Fruit fly (Drosophila melanogaster) whole organism, wandering third instar larva: ENCODE results near the gene CG10804.

Source experiments
- Abd-B ChIP-seq: fragments of >200 bp; optimal IDR thresholded peaks from 2 replicates; lab custom pipeline; 2017; ENCODE audit warnings: missing biosample characterization, missing genetic modification characterization
- CG32264 ChIP-seq: fragments of 200-800 bp; sonication (Bioruptor generic); optimal IDR thresholded peaks from 2 replicates; lab custom pipeline; 2016; ENCODE audit warnings: missing biosample characterization, missing genetic modification characterization
- CG9705 ChIP-seq: fragments of 200-800 bp; sonication (Bioruptor generic); optimal IDR thresholded peaks from 2 replicates; lab custom pipeline; 2018; ENCODE audit warnings: missing biosample characterization, mild to moderate bottlenecking, missing genetic modification characterization
- CrebA ChIP-seq: fragments of 200-800 bp; sonication (Bioruptor generic); optimal IDR thresholded peaks from 2 replicates; lab custom pipeline; 2016; ENCODE audit warnings: missing biosample characterization, mild to moderate bottlenecking, missing genetic modification characterization, borderline replicate concordance
- Dfd ChIP-seq: fragments of >200 bp; optimal IDR thresholded peaks from 2 replicates; lab custom pipeline; 2017; ENCODE audit warnings: missing biosample characterization, missing genetic modification characterization
- Dif ChIP-seq: fragments of 200-275, 200-300 bp; sonication (Bioruptor generic); optimal IDR thresholded peaks from 2 replicates; lab custom pipeline; 2018; ENCODE audit warnings: missing biosample characterization, missing genetic modification characterization; ENCODE audit not compliant: partially characterized antibody
- GATAd ChIP-seq: sonication (Bioruptor generic); optimal IDR thresholded peaks from 2 replicates; lab custom pipeline; 2016; ENCODE audit warnings: missing biosample characterization, missing genetic modification characterization
- HLH106 ChIP-seq: fragments of 200-800 bp; optimal IDR thresholded peaks from 3 replicates; lab custom pipeline; 2019; ENCODE audit warnings: missing biosample characterization, mild to moderate bottlenecking, missing genetic modification characterization, moderate library complexity
- Hnf4 ChIP-seq: fragments of 200-800 bp; sonication (Bioruptor generic); optimal IDR thresholded peaks from 2 replicates; lab custom pipeline; 2016; ENCODE audit warnings: missing biosample characterization, mild to moderate bottlenecking, missing genetic modification characterization
- Hr78 ChIP-seq: fragments of >200 bp; optimal IDR thresholded peaks from 2 replicates; lab custom pipeline; 2017; ENCODE audit warnings: missing biosample characterization, missing genetic modification characterization
- Hr83 ChIP-seq: fragments of 200-300 bp; sonication (Bioruptor generic); optimal IDR thresholded peaks from 2 replicates; lab custom pipeline; 2016; ENCODE audit warnings: missing biosample characterization, mild to moderate bottlenecking, missing genetic modification characterization, moderate library complexity; ENCODE audit not compliant: poor library complexity, severe bottlenecking
- Jra ChIP-seq: sonication (Bioruptor generic); optimal IDR thresholded peaks from 2 replicates; lab custom pipeline; 2016; ENCODE audit warnings: missing biosample characterization, missing genetic modification characterization
- Mio ChIP-seq: sonication (Bioruptor generic); optimal IDR thresholded peaks from 2 replicates; lab custom pipeline; 2016; ENCODE audit warnings: missing biosample characterization, missing genetic modification characterization
- Myc ChIP-seq: fragments of >200 bp; optimal IDR thresholded peaks from 2 replicates; lab custom pipeline; 2017
- N ChIP-seq: fragments of >200 bp; optimal IDR thresholded peaks from 2 replicates; lab custom pipeline; 2018; ENCODE audit warnings: missing biosample characterization, missing external identifiers, missing genetic modification characterization
- OdsH ChIP-seq: fragments of 200-800 bp; sonication (Bioruptor generic); optimal IDR thresholded peaks from 2 replicates; lab custom pipeline; 2016; ENCODE audit warnings: missing biosample characterization, mild to moderate bottlenecking, missing genetic modification characterization
- Rel ChIP-seq, 2 experiments: fragments of 200-800 bp; sonication (Bioruptor generic) in 1 of 2; optimal IDR thresholded peaks; 2 replicates in 1 of 2; 3 replicates in 1 of 2; lab custom pipeline; 2016 to 2019; ENCODE audit warnings: mild to moderate bottlenecking in 2 of 2, missing biosample characterization in 2 of 2, missing genetic modification characterization in 2 of 2, moderate library complexity in 1 of 2
- Sp1 ChIP-seq: fragments of 200-800 bp; sonication (Bioruptor generic); optimal IDR thresholded peaks from 3 replicates; lab custom pipeline; 2019; ENCODE audit warnings: missing biosample characterization, mild to moderate bottlenecking, missing genetic modification characterization, moderate library complexity
- Vsx2 ChIP-seq: fragments of 200-300, 225-300 bp; sonication (Bioruptor generic); optimal IDR thresholded peaks from 2 replicates; lab custom pipeline; 2018; ENCODE audit warnings: missing biosample characterization, missing genetic modification characterization; ENCODE audit not compliant: partially characterized antibody
- br ChIP-seq: fragments of 200-800 bp; sonication (Bioruptor generic); optimal IDR thresholded peaks from 2 replicates; lab custom pipeline; 2016; ENCODE audit warnings: missing biosample characterization, missing genetic modification characterization
- brk ChIP-seq: fragments of 200-800 bp; sonication (Bioruptor generic); optimal IDR thresholded peaks from 2 replicates; lab custom pipeline; 2016; ENCODE audit warnings: missing biosample characterization, mild to moderate bottlenecking, missing genetic modification characterization
- dl ChIP-seq, 2 experiments: fragments of 175-275, 200-275 bp in 1 of 2; fragments of 200-275 bp in 1 of 2; sonication (Bioruptor generic); optimal IDR thresholded peaks; lab custom pipeline; 2018; ENCODE audit warnings: mild to moderate bottlenecking in 2 of 2, missing biosample characterization in 2 of 2, missing genetic modification characterization in 2 of 2, moderate library complexity in 2 of 2; ENCODE audit not compliant: partially characterized antibody in 2 of 2, insufficient read depth in 1 of 2
- dsf ChIP-seq: sonication (Bioruptor generic); optimal IDR thresholded peaks from 2 replicates; lab custom pipeline; 2016; ENCODE audit warnings: missing biosample characterization, missing genetic modification characterization, borderline replicate concordance
- ey ChIP-seq: fragments of 200-800 bp; sonication (Bioruptor generic); optimal IDR thresholded peaks from 2 replicates; lab custom pipeline; 2016; ENCODE audit warnings: missing biosample characterization, missing genetic modification characterization
- foxo ChIP-seq, 2 experiments: fragments of 200-800 bp; sonication (Bioruptor generic); optimal IDR thresholded peaks; 2 replicates in 1 of 2; 3 replicates in 1 of 2; lab custom pipeline; 2016 to 2017; ENCODE audit warnings: missing biosample characterization in 2 of 2, missing genetic modification characterization in 2 of 2
- fru ChIP-seq: fragments of 200-800 bp; sonication (Bioruptor generic); optimal IDR thresholded peaks from 3 replicates; lab custom pipeline; 2016; ENCODE audit warnings: missing biosample characterization, mild to moderate bottlenecking, missing genetic modification characterization
- h ChIP-seq: fragments of 200-800 bp; sonication (Bioruptor generic); optimal IDR thresholded peaks from 3 replicates; lab custom pipeline; 2016; ENCODE audit warnings: missing biosample characterization, mild to moderate bottlenecking, missing genetic modification characterization
- jim ChIP-seq: fragments of 175-275, 200-325 bp; sonication (Bioruptor generic); optimal IDR thresholded peaks from 2 replicates; lab custom pipeline; 2016; ENCODE audit warnings: missing biosample characterization, mild to moderate bottlenecking, missing genetic modification characterization
- lola ChIP-seq: fragments of >200 bp; optimal IDR thresholded peaks from 2 replicates; lab custom pipeline; 2017; ENCODE audit warnings: missing biosample characterization, missing genetic modification characterization
- pan ChIP-seq: fragments of >200 bp; optimal IDR thresholded peaks from 2 replicates; lab custom pipeline; 2017
- psq ChIP-seq: fragments of 200-800 bp; sonication (Bioruptor generic); optimal IDR thresholded peaks from 3 replicates; lab custom pipeline; 2017; ENCODE audit warnings: missing biosample characterization, mild to moderate bottlenecking, missing genetic modification characterization, moderate library complexity
- rgr ChIP-seq: fragments of 200-800 bp; sonication (Bioruptor generic); optimal IDR thresholded peaks from 3 replicates; lab custom pipeline; 2016; ENCODE audit warnings: missing biosample characterization, mild to moderate bottlenecking, missing genetic modification characterization
- sage ChIP-seq: fragments of 200-800 bp; sonication (Bioruptor generic); optimal IDR thresholded peaks from 2 replicates; lab custom pipeline; 2016; ENCODE audit warnings: missing biosample characterization, mild to moderate bottlenecking, missing genetic modification characterization
- sv ChIP-seq: fragments of 200-800 bp; sonication (Bioruptor generic); optimal IDR thresholded peaks from 3 replicates; lab custom pipeline; 2016; ENCODE audit warnings: missing biosample characterization, missing genetic modification characterization
- tai ChIP-seq: sonication (Bioruptor generic); optimal IDR thresholded peaks from 2 replicates; lab custom pipeline; 2016; ENCODE audit warnings: missing biosample characterization, missing genetic modification characterization
- usp ChIP-seq: fragments of >200 bp; optimal IDR thresholded peaks from 2 replicates; lab custom pipeline; 2017; ENCODE audit warnings: missing biosample characterization, missing genetic modification characterization
- woc ChIP-seq: sonication (Bioruptor generic); optimal IDR thresholded peaks from 2 replicates; lab custom pipeline; 2016; ENCODE audit warnings: missing biosample characterization, mild to moderate bottlenecking, missing genetic modification characterization

Gene CG10804

DNA sequence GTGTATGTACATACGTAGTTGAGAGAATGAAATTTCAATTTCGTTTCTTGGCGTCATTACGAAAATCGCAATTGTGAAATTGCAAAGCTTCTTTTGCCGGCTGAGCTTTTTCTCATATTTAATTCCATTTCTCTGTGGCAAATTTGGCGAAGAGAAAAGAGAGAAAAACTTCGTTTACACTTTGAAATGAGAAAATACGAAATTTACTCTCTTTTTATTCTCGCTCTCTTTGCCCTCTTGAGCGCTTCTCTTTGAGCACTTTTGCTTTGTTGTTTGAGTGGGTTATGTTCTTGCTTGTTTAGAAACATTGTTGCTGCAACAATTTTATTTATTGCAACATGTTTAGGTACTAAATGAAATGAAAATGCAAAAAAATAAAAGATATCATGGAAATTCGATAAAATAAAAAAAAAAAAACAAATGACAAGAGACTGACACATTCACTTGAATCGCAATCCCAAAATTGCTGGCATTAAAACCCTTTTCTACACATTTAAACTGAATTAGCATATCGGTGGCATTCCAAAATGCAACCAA lies 30.8 kb downstream of the CG10804 start:
- no peak for TF ChIP-seq psq
- peak; percentile 50 for TF ChIP-seq Dif
- TF ChIP-seq h (GFP tag; lab: Kevin White, UChicago), result no peak
- TF ChIP-seq Mio (GFP tag; lab: Kevin White, UChicago), result no peak
- no peak for TF ChIP-seq tai (GFP tag; lab: Kevin White, UChicago)
- peak; percentile 75 for TF ChIP-seq sage (GFP tag; lab: Kevin White, UChicago)
- no peak for TF ChIP-seq fru
- TF ChIP-seq dsf (GFP tag; lab: Kevin White, UChicago), result no peak
- no peak for TF ChIP-seq foxo (GFP tag; optimal IDR thresholded peaks at IDR 0.05; lab: Kevin White, UChicago)
- TF ChIP-seq rgr (GFP tag; lab: Kevin White, UChicago), result no peak
- no peak for TF ChIP-seq Hr83 (GFP tag; lab: Kevin White, UChicago)
- no peak for TF ChIP-seq Abd-B (GFP tag; lab: Kevin White, UChicago)
- peak; percentile 70 for TF ChIP-seq CrebA (GFP tag; lab: Kevin White, UChicago)
- no peak for TF ChIP-seq CG32264 (GFP tag; lab: Kevin White, UChicago)
- TF ChIP-seq Hnf4 (GFP tag; lab: Kevin White, UChicago), result no peak
- no peak for TF ChIP-seq pan
- no peak for TF ChIP-seq lola (GFP tag; lab: Kevin White, UChicago)
- TF ChIP-seq CG9705 (GFP tag; lab: Kevin White, UChicago), result no peak
- TF ChIP-seq Rel (GFP tag; optimal IDR thresholded peaks at IDR 0.05; lab: Kevin White, UChicago), result no peak
- no peak for TF ChIP-seq Rel (tag; optimal IDR thresholded peaks at IDR 0.05; lab: Kevin White, UChicago)
- no peak for TF ChIP-seq br (GFP tag; lab: Kevin White, UChicago)
- TF ChIP-seq sv, result no peak
- TF ChIP-seq woc (GFP tag; lab: Kevin White, UChicago), result no peak
- TF ChIP-seq Sp1 (GFP tag; lab: Kevin White, UChicago), result no peak
- peak; percentile 22 for TF ChIP-seq brk (GFP tag; lab: Kevin White, UChicago)
- no peak for TF ChIP-seq Jra (GFP tag; lab: Kevin White, UChicago)
- TF ChIP-seq jim (GFP tag; lab: Kevin White, UChicago), result no peak
- no peak for TF ChIP-seq OdsH
- TF ChIP-seq Myc (lab: Kevin White, UChicago), result no peak
- TF ChIP-seq dl (GFP tag; optimal IDR thresholded peaks at IDR 0.05; lab: Kevin White, UChicago; ENCODE audit: insufficient read depth in 1 of 2, partially characterized antibody in 2 of 2), result peak; percentile 4 to 42
- no peak for TF ChIP-seq Hr78 (GFP tag; lab: Kevin White, UChicago)
- no peak for TF ChIP-seq Vsx2 (GFP tag; lab: Kevin White, UChicago)
- no peak for TF ChIP-seq GATAd (GFP tag; lab: Kevin White, UChicago)
- no peak for TF ChIP-seq N (GFP tag; lab: Kevin White, UChicago)
- TF ChIP-seq usp, result no peak
- no peak for TF ChIP-seq ey (GFP tag; lab: Kevin White, UChicago)

DNA sequence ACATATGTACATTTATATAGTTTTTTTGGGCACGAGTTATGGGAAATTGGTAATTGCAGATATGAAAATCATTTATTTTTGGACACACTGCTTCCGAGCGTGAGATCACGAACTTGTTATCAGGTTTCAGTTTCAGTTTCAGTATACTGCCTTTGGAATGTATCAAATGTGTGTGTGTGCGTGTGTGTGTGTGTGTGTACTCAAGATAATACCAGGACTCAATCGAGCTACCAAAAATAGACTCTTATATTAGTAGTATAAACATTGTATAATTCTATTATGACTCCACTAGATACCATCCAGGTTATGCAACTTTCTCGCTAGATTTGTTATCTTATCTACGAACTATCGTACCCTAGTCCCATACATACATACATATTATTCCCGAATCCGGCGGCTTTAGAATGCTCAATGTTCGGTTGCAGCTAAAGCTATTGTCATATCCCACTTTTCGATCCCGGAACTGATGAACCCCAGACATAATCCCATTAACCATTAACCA lies 33.2 kb downstream of the CG10804 start, which contains the start of gene CG12535:
CG12535 (minus strand) TSS at position 51 of the 502 bp plus-strand sequence.
- no peak for TF ChIP-seq rgr (GFP tag; lab: Kevin White, UChicago)
- TF ChIP-seq Vsx2 (GFP tag; lab: Kevin White, UChicago), result no peak
- no peak for TF ChIP-seq HLH106 (tag; lab: Kevin White, UChicago)
- no peak for TF ChIP-seq dl (GFP tag; optimal IDR thresholded peaks at IDR 0.05; lab: Kevin White, UChicago; ENCODE audit: insufficient read depth in 1 of 2, partially characterized antibody in 2 of 2)
- no peak for TF ChIP-seq ey (GFP tag; lab: Kevin White, UChicago)
- TF ChIP-seq Hr78 (GFP tag; lab: Kevin White, UChicago), result no peak
- no peak for TF ChIP-seq OdsH
- TF ChIP-seq Dif, result no peak
- no peak for TF ChIP-seq foxo (GFP tag; optimal IDR thresholded peaks at IDR 0.05; lab: Kevin White, UChicago)
- no peak for TF ChIP-seq usp
- no peak for TF ChIP-seq Dfd
- TF ChIP-seq pan, result no peak
- no peak for TF ChIP-seq GATAd (GFP tag; lab: Kevin White, UChicago)
- TF ChIP-seq tai (GFP tag; lab: Kevin White, UChicago), result no peak
- no peak for TF ChIP-seq Abd-B (GFP tag; lab: Kevin White, UChicago)
- no peak for TF ChIP-seq Mio (GFP tag; lab: Kevin White, UChicago)
- no peak for TF ChIP-seq dsf (GFP tag; lab: Kevin White, UChicago)
- TF ChIP-seq psq, result no peak
- no peak for TF ChIP-seq Sp1 (GFP tag; lab: Kevin White, UChicago)
- TF ChIP-seq Myc (lab: Kevin White, UChicago), result no peak
